Worm (Caenorhabditis elegans): ENCODE measurements around the gene str-5.

str-5 gene

DNA sequence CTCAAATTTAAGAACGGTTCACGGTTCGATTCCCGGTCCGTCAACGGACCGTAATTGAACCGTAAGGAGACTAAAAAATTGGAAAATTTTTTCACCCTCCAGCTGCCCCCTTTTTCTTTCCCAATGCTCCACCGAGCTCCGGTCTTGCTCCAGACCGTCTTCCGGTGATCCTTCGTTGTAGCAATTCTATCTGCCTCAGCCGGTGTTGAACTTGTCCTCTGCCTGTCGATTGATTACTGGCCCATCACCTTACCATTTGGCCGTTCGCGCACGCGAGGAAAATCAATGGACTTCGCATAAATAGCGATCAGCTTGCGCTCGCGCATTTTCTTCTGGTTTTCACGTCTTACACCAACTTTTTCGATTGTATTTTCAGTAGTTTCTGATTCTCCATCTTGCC lies 14.3 kb downstream of the str-5 start:
- 0 out of 2 replicates have a peak, but pooled peaks have one; percentile 37 for TF ChIP-seq ceh-45 (GFP tag; IDR thresholded peaks at IDR 0.05)

DNA sequence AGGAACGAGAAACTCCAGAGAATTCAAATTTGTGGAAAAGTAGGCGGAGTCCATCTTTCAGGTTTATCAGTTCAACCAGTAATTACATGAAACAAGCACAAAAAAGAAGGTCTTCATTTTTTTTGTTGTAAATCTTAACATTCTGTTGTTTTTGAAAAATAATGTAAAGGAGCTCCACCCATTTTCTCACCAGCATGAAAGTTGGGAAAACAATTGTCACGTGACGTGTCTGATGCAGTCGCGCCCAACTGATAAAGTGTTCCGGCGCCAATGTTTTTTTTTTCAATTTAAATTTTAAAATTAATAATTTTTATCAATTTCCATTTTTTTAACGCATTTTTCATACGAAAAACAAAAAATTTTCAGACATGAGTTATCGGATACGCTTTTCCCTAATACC lies 16.0 kb downstream of the str-5 start, which contains the start of gene F57A10.4:
TSS of gene F57A10.4 (plus strand) at position 367 of the 400 bp plus-strand sequence.
- TF ChIP-seq che-1 (tag; optimal IDR thresholded peaks at IDR 0.05) (no peak), eyg-1 (tag; optimal IDR thresholded peaks at IDR 0.05) (no peak), C08G9.2 (tag; optimal IDR thresholded peaks at IDR 0.05) (no peak), ceh-48 (tag; optimal IDR thresholded peaks at IDR 0.05) (no peak), ceh-45 (GFP tag; IDR thresholded peaks at IDR 0.05) (no peak), sox-4 (tag; optimal IDR thresholded peaks at IDR 0.05) (no peak), ceh-9 (tag; optimal IDR thresholded peaks at IDR 0.05) (no peak), nhr-11 (tag; optimal IDR thresholded peaks at IDR 0.05) (no peak), ets-4 (tag; optimal IDR thresholded peaks at IDR 0.05) (no peak), ama-1 (optimal IDR thresholded peaks at IDR 0.05) (no peak), dve-1 (tag; optimal IDR thresholded peaks at IDR 0.05) (no peak)

DNA sequence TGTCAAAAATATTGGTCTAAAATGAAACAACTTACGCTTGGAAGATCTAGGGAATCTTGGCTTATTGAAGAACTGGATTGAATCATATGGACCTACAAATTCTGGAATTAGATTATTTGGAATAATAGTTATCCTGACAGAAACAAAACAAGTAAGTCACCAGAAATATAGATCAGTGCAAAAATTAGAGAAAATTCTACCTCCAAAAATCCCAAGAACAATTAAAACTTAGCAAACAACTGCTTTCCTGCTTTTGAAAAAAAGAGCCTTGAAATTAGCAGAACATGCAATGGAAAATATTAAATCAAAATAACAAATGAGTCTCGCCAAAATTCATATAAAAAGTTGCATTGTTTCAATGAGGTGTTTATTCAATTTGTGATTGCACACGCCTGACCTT lies 20.1 kb downstream of the str-5 start, which contains the start of gene nhr-60:
TSS of gene nhr-60 (minus strand) at position 101 of the 400 bp plus-strand sequence.
- no peak for TF ChIP-seq lin-11 (tag; optimal IDR thresholded peaks at IDR 0.05)
- TF ChIP-seq odd-2 (tag; optimal IDR thresholded peaks at IDR 0.05), result no peak
- TF ChIP-seq T23F11.4 (GFP tag; optimal IDR thresholded peaks at IDR 0.05), result no peak
- no peak for TF ChIP-seq tbx-7 (tag; optimal IDR thresholded peaks at IDR 0.05)
- no peak for TF ChIP-seq ceh-31 (tag; optimal IDR thresholded peaks at IDR 0.05)
- TF ChIP-seq pax-1 (tag; optimal IDR thresholded peaks at IDR 0.05), result no peak
- no peak for TF ChIP-seq hlh-15 (tag; optimal IDR thresholded peaks at IDR 0.05)
- TF ChIP-seq pag-3 (tag; optimal IDR thresholded peaks at IDR 0.05; ENCODE audit: borderline replicate concordance), result no peak
- no peak for TF ChIP-seq ceh-30 (tag; optimal IDR thresholded peaks at IDR 0.05)
- TF ChIP-seq ceh-45 (GFP tag; IDR thresholded peaks at IDR 0.05), result no peak
- TF ChIP-seq ttx-3 (tag; optimal IDR thresholded peaks at IDR 0.05), result no peak
- no peak for TF ChIP-seq gmeb-2 (tag; optimal IDR thresholded peaks at IDR 0.05)
- TF ChIP-seq Y22D7AL.16 (tag; optimal IDR thresholded peaks at IDR 0.05), result no peak
- TF ChIP-seq sox-4 (tag; optimal IDR thresholded peaks at IDR 0.05), result no peak
- TF ChIP-seq ets-4 (tag; optimal IDR thresholded peaks at IDR 0.05), result no peak
- TF ChIP-seq unc-86 (tag; optimal IDR thresholded peaks at IDR 0.05), result no peak
- no peak for TF ChIP-seq fax-1 (tag; optimal IDR thresholded peaks at IDR 0.05)

DNA sequence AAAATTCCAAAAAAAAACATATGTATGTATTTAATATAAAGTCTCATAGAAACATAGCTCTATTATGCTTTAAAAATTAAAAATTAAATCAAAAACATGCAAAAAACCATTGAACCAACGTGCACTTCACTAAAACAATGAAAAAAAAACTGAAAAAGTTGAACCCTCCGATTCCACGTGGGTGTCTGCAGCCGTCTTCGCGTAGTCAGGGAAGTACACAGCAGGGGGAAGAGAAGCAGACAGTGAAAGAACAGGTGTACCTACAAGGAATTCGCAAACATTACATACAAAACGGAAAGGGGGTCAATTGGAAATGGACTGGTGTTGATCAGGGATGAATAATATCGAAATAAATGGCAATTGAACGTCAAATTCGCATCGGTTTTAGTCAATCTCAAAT lies 20.9 kb downstream of the str-5 start:
- TF ChIP-seq nfya-1 (tag; optimal IDR thresholded peaks at IDR 0.05), result no peak

DNA sequence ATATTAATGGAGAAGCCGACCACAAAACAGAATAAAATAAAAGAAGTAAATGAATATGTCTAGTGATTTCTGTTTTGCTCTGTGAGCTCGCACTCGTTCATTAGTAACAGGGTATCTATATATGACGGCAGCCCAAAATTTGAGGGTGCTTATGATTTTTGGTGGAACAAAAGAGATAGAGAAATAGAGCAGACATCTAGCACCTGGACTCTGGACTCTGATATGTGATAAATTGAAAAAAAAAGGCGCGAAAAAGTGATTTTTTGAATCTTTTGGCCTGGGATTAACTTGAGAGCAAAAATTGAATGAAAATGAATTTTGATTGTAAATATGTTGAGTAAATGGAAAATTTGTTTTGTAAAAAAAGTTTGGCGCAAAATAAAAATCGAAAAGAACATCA lies 23.6 kb downstream of the str-5 start, which contains the start of gene nhr-283:
TSS of gene nhr-283 (minus strand) at position 101 of the 400 bp plus-strand sequence.
- TF ChIP-seq ttx-3 (tag; optimal IDR thresholded peaks at IDR 0.05), result no peak
- no peak for TF ChIP-seq pat-9 (tag; optimal IDR thresholded peaks at IDR 0.05)
- no peak for TF ChIP-seq ceh-24 (tag; optimal IDR thresholded peaks at IDR 0.05)
- no peak for TF ChIP-seq pha-4 (tag; optimal IDR thresholded peaks at IDR 0.05)
- TF ChIP-seq pqm-1 (tag; optimal IDR thresholded peaks at IDR 0.05), result no peak
- no peak for TF ChIP-seq lim-6 (tag; optimal IDR thresholded peaks at IDR 0.05)
- no peak for TF ChIP-seq pros-1 (tag; optimal IDR thresholded peaks at IDR 0.05)
- no peak for TF ChIP-seq ahr-1 (tag; optimal IDR thresholded peaks at IDR 0.05)
- no peak for TF ChIP-seq fkh-10 (GFP tag; optimal IDR thresholded peaks at IDR 0.05)
- TF ChIP-seq ceh-6 (GFP tag; optimal IDR thresholded peaks at IDR 0.05), result no peak
- no peak for TF ChIP-seq syd-9 (tag; optimal IDR thresholded peaks at IDR 0.05)
- TF ChIP-seq F13H6.1 (tag; optimal IDR thresholded peaks at IDR 0.05), result no peak
- TF ChIP-seq K09A11.1 (tag; optimal IDR thresholded peaks at IDR 0.05; ENCODE audit: insufficient read depth), result no peak
- no peak for TF ChIP-seq ceh-9 (tag; optimal IDR thresholded peaks at IDR 0.05)
- TF ChIP-seq eyg-1 (tag; optimal IDR thresholded peaks at IDR 0.05), result no peak
- TF ChIP-seq C38D4.7 (GFP tag; optimal IDR thresholded peaks at IDR 0.05), result no peak
- TF ChIP-seq ceh-18 (tag; optimal IDR thresholded peaks at IDR 0.05), result no peak
- TF ChIP-seq hlh-13 (GFP tag; optimal IDR thresholded peaks at IDR 0.05), result no peak
